Fruit fly (Drosophila melanogaster): Measurements from ENCODE around the gene MICAL-like.

Gene MICAL-like

dm6 chr3L:13014693-13015092 is 439 bp downstream of the MICAL-like start:
- TF ChIP-seq CG8478 (optimal IDR thresholded peaks at IDR 0.05) = no peak

- TF ChIP-seq CG8478 (optimal IDR thresholded peaks at IDR 0.05) (no peak), CTCF (optimal IDR thresholded peaks at IDR 0.05) (no peak)
These were observed 3.6 kb downstream of the MICAL-like start, which contains the start of gene Cul6 for dm6 chr3L:13011511-13011910. Cul6 (minus strand) TSS chr3L:13011685.

DNA sequence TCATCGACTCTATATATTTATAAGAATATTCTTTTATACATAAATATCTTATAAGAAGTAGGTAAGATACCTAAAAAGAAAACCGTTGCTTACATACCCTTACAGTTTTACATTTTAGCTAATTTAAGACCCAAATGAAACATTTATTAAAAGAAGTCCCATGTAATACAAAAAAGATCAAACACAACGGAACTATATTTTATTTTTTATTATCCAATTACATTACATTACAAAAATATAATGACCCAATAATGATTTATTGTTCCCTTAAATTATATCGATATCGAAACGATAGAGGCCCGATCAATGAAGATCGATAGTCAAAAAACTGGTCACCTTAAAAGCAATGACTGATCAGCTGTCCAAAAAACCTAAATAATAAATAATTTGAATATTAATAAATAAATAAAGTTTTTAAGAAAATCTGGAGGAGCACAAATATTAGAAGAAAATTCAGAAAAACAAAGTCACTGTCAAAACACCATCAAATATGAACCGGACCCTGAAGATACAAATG is 7.1 kb downstream of the MICAL-like start:
- no peak for TF ChIP-seq CG8478 (optimal IDR thresholded peaks at IDR 0.05)
- no peak for TF ChIP-seq CTCF (optimal IDR thresholded peaks at IDR 0.05)

DNA sequence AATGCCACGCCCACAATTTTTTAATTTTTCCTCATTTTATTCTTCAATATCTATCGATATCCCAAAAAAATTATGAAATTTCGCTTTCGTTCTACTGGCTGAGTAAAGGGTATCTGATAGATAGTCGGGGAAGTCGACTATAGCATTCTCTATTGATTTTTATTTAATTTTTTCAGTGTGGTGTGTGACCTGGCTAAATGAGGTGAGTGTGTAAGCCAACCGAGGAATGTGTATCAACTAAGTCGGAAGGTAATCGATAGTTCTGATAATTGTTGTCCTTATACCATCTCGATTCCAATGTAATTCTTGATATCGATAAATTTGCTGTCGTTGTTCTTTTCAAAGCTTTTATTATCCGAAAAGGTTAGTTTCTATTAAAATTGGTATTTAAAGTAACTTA is 8.6 kb downstream of the MICAL-like start, which contains the start of gene CG11263:
CG11263 (plus strand) TSS at position 328 of the 400 bp plus-strand sequence.
- TF ChIP-seq CG8478 (optimal IDR thresholded peaks at IDR 0.05) (no peak), CTCF (optimal IDR thresholded peaks at IDR 0.05) (peak in 1 of 2 experiments; percentile 30)

DNA sequence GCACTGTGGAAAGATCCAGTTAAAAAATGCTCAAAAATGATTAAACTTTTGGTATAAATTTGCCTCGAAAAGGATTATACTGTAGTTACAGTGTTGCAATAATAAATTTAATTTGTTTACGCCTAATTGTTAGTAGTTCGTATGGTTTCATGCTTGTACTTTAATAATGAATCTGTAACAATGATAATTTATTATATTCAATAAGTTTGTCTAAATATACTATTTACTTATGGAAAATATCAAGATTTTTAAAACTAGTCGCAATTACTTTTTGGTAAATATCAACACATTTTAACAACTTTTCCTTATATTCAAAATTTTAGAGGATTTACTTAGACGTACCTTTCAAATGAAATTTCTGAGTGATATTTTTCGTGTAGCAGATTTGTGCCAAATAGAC is 20.3 kb downstream of the MICAL-like start, which contains the start of gene CG11262:
CG11262 (plus strand) TSS at position 301 of the 400 bp plus-strand sequence.
- no peak for TF ChIP-seq CTCF (optimal IDR thresholded peaks at IDR 0.05)
- no peak for TF ChIP-seq CG8478 (optimal IDR thresholded peaks at IDR 0.05)

dm6 chr3L:12972259-12972658 is 42.9 kb downstream of the MICAL-like start, which contains the start of the genes CG10748 and CG10749:
CG10748 (minus strand) TSS chr3L:12972359.
CG10749 (plus strand) TSS chr3L:12972474.
- no peak for TF ChIP-seq CG8478 (optimal IDR thresholded peaks at IDR 0.05)
- TF ChIP-seq CTCF (optimal IDR thresholded peaks at IDR 0.05) = no peak

DNA sequence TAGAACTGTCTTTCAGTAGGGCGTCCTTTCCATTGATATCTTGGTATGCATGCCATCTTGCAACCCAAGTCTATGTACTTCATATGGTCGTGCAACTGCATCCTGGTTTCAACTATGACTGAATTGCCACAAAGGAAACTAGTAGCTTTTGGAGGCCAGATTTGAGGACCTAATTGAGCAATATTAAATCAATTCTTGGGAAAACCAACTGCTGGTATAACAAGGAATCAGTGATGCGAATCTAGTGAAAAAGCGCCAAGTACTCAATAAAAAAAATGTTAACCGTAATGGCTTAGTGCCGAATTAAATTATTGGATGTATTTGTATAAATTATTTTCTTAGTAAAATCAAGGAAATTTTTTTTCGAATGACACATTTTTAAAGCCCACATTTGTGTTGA is 47.5 kb downstream of the MICAL-like start, which contains the start of gene Or69a:
Or69a (minus strand) TSS at position 101 of the 400 bp plus-strand sequence.
- TF ChIP-seq CG8478 (optimal IDR thresholded peaks at IDR 0.05) (no peak), CTCF (optimal IDR thresholded peaks at IDR 0.05) (no peak)

All from S2 (cell line).